Fruit fly (Drosophila melanogaster): ENCODE measurements around the gene PNKP.

PNKP gene

dm6 chr3R:8313038-8313437, 30.3 kb downstream of the PNKP start, which contains the start of gene CG7483:
Gene CG7483, plus strand, starts transcription at chr3R:8313208.
- TF ChIP-seq noc (tag; optimal IDR thresholded peaks at IDR 0.05), result no peak

dm6 chr3R:8312037-8312436, 31.3 kb downstream of the PNKP start, which contains the start of the genes CG11694 and CG11698:
Gene CG11694, minus strand, starts transcription at chr3R:8312137.
Gene CG11698, plus strand, starts transcription at chr3R:8312188.
- no peak for TF ChIP-seq noc (tag; optimal IDR thresholded peaks at IDR 0.05)

DNA sequence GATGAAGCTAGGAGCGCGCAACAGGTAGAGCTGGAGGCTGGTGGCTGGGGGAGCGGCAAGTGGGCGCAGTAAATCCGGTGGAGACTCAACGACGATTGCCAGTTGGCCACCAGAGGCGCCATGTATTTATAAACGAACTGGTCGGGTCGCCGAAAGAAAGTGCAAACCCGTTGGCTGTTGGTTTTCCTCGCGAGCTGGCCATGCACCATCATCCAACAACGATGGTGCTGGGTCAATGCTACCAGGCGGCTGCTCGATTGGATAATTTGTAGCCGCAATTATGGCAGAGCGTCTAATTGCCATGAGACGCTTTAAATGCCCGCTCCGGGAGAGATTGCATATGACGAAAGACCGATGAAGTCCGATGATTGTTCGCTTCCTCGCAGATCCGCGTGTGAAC, 32.6 kb downstream of the PNKP start, which contains the start of gene CG11693:
TSS of gene CG11693 (minus strand) at position 101 of the 400 bp plus-strand sequence.
- no peak for TF ChIP-seq noc (tag; optimal IDR thresholded peaks at IDR 0.05)

- TF ChIP-seq noc (tag; optimal IDR thresholded peaks at IDR 0.05), result no peak
These were observed 34.8 kb downstream of the PNKP start, which contains the start of gene tex for dm6 chr3R:8308515-8308959. Gene tex, minus strand, starts transcription at chr3R:8308645.

DNA sequence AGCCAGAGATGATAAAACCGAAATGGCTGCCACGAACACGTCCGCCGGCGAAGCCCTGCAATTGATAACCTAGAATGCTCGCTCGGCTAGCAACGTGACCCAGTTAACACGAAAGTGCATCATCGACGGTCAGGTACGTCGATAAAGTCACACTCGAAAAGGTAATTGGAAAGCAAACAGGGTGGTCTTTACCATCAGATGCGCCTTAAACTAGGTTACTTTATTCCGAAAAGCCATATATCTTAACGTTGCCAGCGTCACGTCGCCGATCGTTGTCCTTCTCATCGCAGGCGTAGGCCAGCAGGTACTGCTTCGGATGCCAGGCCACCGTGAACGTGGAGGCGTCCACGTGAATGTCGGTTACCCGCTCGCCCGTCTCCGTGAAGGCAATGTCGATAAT, 36.0 kb downstream of the PNKP start:
- no peak for TF ChIP-seq noc (tag; optimal IDR thresholded peaks at IDR 0.05)

DNA sequence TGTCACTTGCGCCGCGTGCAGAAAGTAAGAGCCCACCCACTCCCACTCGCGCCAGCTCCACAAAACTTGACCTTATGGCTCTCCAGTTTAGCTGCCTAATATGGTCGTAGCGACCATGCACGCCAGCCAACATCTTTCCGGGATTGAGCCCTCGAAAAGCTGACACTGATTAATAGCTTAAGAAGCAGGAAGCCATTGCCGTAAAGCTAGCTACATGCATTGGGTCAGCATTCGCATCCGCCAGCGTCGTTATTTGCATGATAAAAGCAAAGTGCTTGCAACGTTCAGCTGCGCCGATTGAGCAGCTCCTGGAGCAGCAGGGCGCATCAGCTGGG, 36.4 kb downstream of the PNKP start:
- no peak for TF ChIP-seq noc (tag; optimal IDR thresholded peaks at IDR 0.05)

DNA sequence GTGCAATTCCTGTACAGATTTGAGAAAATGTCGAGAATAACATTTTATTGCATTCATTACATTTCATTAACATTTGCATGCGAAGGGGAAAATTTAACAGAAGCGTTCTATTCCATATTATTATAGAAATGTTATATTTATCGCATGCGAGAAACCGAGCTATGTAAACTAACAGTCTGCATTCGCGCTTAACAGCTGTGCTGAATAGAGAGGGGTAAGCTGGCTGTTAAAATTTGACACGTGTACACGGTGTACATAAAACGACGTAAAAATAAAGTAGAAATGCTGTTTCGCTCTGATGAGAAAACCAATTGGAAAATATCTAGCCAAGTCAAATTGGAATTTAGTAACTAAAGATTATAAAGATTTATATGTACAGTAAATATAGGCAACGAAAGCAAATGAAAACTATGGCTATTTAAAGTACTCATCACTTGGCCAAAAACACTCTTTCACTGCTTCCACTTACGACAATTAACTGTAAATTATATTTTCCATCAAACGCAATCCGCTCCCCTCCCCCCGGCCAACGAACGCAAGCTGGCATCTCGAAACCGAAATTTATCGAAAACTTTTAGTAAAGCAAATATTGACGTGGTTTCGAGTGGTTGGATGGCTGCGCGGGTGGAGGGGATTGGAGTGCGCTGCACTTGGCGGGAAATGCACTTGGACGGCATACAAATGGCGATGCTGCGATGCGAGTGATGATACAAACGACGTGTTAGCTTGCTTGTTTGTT, 37.0 kb downstream of the PNKP start:
- no peak for TF ChIP-seq noc (tag; optimal IDR thresholded peaks at IDR 0.05)

DNA sequence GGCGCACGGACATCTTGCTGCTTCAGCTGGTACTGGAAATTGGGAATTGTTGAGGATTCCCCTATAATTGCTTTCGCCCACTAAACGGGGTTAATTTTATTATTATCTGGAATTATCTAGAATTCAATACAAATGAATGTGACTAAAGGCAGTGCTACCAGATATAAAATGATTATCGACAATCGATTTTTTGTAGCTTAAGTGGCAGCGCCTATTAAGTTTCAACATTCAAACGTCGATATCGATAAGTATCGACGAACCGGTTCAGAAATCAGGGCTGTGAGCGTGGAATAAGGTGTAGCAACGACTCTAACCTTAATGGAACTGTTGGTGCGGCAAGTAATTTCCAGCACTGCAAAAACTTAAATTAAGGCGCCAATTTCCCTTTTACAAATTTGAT, 38.2 kb downstream of the PNKP start, which contains the start of gene Sgt1:
TSS of gene Sgt1 (minus strand) at position 165 of the 400 bp plus-strand sequence.
- TF ChIP-seq noc (tag; optimal IDR thresholded peaks at IDR 0.05), result no peak

dm6 chr3R:8303848-8304247, 39.5 kb downstream of the PNKP start, which contains the start of gene nac:
Gene nac, minus strand, starts transcription at chr3R:8304023.
- no peak for TF ChIP-seq noc (tag; optimal IDR thresholded peaks at IDR 0.05)

- TF ChIP-seq noc (tag; optimal IDR thresholded peaks at IDR 0.05), result no peak
These were observed 42.2 kb downstream of the PNKP start, which contains the start of the genes CG9626 and mRpL1 for dm6 chr3R:8300928-8301752. Gene CG9626, minus strand, starts transcription at chr3R:8300978. Gene mRpL1, plus strand, starts transcription at chr3R:8301440.

dm6 chr3R:8292034-8292433, 51.3 kb downstream of the PNKP start, which contains the start of gene CG31463:
Gene CG31463, plus strand, starts transcription at chr3R:8292335.
- no peak for TF ChIP-seq noc (tag; optimal IDR thresholded peaks at IDR 0.05)
